Fruit fly (Drosophila melanogaster): ENCODE data around the gene FucTA.

DNA sequence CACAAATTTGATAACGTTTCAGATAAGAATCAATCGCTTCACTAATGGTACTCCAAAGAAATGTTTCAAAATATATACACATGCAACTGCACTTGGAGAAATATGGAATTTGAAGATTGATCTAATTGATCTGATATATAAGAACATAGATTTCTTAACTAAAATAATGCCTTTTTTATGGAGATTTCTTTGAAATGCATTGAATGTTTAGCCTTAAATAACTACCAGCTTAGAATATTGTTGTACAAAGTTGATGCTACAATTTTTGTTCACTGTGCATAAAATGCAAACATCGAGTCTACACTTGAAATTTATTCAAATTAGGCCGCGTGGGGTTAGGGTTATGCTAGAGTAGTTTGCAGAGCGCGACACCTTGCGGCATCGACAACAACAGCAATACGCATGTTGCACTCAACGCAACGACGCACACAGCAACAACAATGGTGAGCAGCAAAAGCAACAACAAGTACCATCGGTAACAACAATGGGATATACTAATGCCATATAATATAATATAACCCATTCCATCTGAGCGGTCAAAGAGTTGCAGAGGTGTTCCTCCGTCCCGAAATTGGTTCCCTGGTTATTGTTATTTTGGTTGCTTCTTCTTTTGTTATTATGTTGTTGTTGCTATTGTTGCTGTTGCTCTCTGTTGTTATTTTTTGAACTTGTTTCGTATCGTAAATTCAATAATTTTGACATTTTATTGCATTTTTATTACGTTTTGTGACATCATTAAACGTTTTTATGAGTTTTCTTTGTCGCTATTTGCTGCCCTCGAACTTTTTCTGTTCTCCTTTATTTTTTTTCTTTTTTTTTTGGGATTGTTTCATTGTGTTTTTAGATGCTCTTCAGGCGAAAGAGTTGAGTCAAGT, 52.5 kb downstream of the FucTA start:
- TF ChIP-seq CG8478 (optimal IDR thresholded peaks at IDR 0.05) = no peak
- no peak for TF ChIP-seq CTCF (optimal IDR thresholded peaks at IDR 0.05)
